Worm (Caenorhabditis elegans): ENCODE measurements around the gene sre-2.

DNA sequence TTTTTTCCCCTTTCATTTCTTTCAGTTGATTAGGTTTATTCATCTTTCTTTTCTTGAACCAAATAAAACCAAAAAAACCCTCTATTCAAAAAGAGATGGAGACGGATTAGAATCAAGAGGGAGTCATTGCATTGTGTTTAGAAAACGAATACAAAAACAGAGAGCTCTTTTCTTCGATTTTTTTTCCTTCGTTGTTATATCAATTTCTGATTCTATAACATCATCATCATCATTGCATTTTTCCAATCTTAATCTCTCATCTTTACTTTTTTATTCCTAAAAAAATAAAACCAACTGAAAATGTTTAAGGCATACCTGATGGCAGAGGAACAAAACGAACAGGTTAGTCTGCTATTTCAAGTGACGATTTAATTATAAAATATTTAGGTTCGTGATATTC is 43.2 kb downstream of the sre-2 start, which contains the start of gene T05H10.8:
- no peak for TF ChIP-seq tab-1 (GFP tag; IDR thresholded peaks at IDR 0.05)
- no peak for TF ChIP-seq med-1 (GFP tag; optimal IDR thresholded peaks at IDR 0.05; ENCODE audit: insufficient read depth)
- TF ChIP-seq flt-1 (GFP tag; IDR thresholded peaks at IDR 0.05) = no peak
- TF ChIP-seq cog-1 (tag; optimal IDR thresholded peaks at IDR 0.05) = no peak
- no peak for TF ChIP-seq T22C8.4 (GFP tag; IDR thresholded peaks at IDR 0.05)
- TF ChIP-seq ztf-23 (GFP tag; IDR thresholded peaks at IDR 0.05) = no peak
- TF ChIP-seq klf-2 (GFP tag; conservative IDR thresholded peaks at IDR 0.05) = no peak
- TF ChIP-seq ztf-29 (GFP tag; IDR thresholded peaks at IDR 0.05) = no peak
- no peak for TF ChIP-seq ref-1 (GFP tag; conservative IDR thresholded peaks at IDR 0.05)
